Fruit fly (Drosophila melanogaster) whole organism, embryonic: ENCODE data around the gene Tomosyn.
A peak's percentile ranks its signal among the peaks of the same experiment; 100 is the strongest.

ENCODE experiments used
- Asciz ChIP-seq: fragments of 200-800 bp; sonication (Bioruptor generic); optimal IDR thresholded peaks from 2 replicates; lab custom pipeline; 2017; ENCODE audit warnings: missing biosample characterization, mild to moderate bottlenecking, missing genetic modification characterization, missing genetic modification reagents
- BtbVII ChIP-seq: fragments of 200-800 bp; sonication (Bioruptor generic); optimal IDR thresholded peaks from 3 replicates; lab custom pipeline; 2017; ENCODE audit warnings: missing biosample characterization, mild to moderate bottlenecking, missing genetic modification characterization
- C15 ChIP-seq: fragments of 200-800 bp; sonication (Bioruptor generic); IDR thresholded peaks from 3 replicates; pipeline ENCODE4 v1.3.6; 2022; ENCODE audit warnings: missing biosample characterization, missing genetic modification characterization
- CG10431 ChIP-seq: fragments of 200-800 bp; sonication (Bioruptor generic); optimal IDR thresholded peaks from 3 replicates; lab custom pipeline; 2018; ENCODE audit warnings: missing biosample characterization, mild to moderate bottlenecking, missing genetic modification characterization
- CG11247 ChIP-seq: fragments of 200-800 bp; sonication (Bioruptor generic); IDR thresholded peaks from 2 replicates; pipeline ENCODE4 v1.3.6; 2022; ENCODE audit warnings: missing biosample characterization, missing genetic modification characterization
- CG11504 ChIP-seq: fragments of 200-800 bp; sonication (Bioruptor generic); optimal IDR thresholded peaks from 3 replicates; lab custom pipeline; 2019; ENCODE audit warnings: missing biosample characterization, mild to moderate bottlenecking, missing genetic modification characterization, moderate library complexity
- CG11696 ChIP-seq: fragments of 200-800 bp; sonication (Bioruptor generic); IDR thresholded peaks from 2 replicates; pipeline ENCODE4 v1.3.6; 2022; ENCODE audit warnings: missing biosample characterization, missing genetic modification characterization
- CG12104 ChIP-seq: fragments of 200-800 bp; sonication (Bioruptor generic); optimal IDR thresholded peaks from 3 replicates; lab custom pipeline; 2016; ENCODE audit warnings: missing biosample characterization, missing genetic modification characterization
- CG13296 ChIP-seq: fragments of 200-800 bp; sonication (Bioruptor generic); optimal IDR thresholded peaks from 3 replicates; lab custom pipeline; 2018; ENCODE audit warnings: missing biosample characterization, mild to moderate bottlenecking, missing genetic modification characterization
- CG14965 ChIP-seq: fragments of 200-800 bp; sonication (Bioruptor generic); optimal IDR thresholded peaks from 2 replicates; lab custom pipeline; 2016; ENCODE audit warnings: missing biosample characterization, missing genetic modification characterization, borderline replicate concordance
- CG17829 ChIP-seq: fragments of 200-800 bp; optimal IDR thresholded peaks from 2 replicates; lab custom pipeline; 2019; ENCODE audit warnings: missing biosample characterization, mild to moderate bottlenecking, missing genetic modification characterization, moderate library complexity
- CG1832 ChIP-seq: fragments of 200-800 bp; sonication (Bioruptor generic); optimal IDR thresholded peaks from 2 replicates; lab custom pipeline; 2017; ENCODE audit warnings: missing biosample characterization, mild to moderate bottlenecking, missing genetic modification characterization, inconsistent platforms
- CG2678 ChIP-seq: fragments of 200-800 bp; sonication (Bioruptor generic); optimal IDR thresholded peaks from 3 replicates; lab custom pipeline; 2019; ENCODE audit warnings: missing biosample characterization, mild to moderate bottlenecking, missing genetic modification characterization, moderate library complexity
- CG3065 ChIP-seq: fragments of 200-800 bp; sonication (Bioruptor generic); optimal IDR thresholded peaks from 2 replicates; lab custom pipeline; 2016; ENCODE audit warnings: missing biosample characterization, missing genetic modification characterization
- CG31388 ChIP-seq: fragments of 200-800 bp; sonication (Bioruptor generic); optimal IDR thresholded peaks from 2 replicates; lab custom pipeline; 2016; ENCODE audit warnings: missing biosample characterization, missing genetic modification characterization
- CG42726 ChIP-seq: fragments of 200-800 bp; sonication (Bioruptor generic); IDR thresholded peaks from 2 replicates; pipeline ENCODE4 v1.3.6; 2022; ENCODE audit warnings: missing biosample characterization, missing genetic modification characterization; ENCODE audit not compliant: partially characterized antibody
- CG6683 ChIP-seq: fragments of 200-800 bp; sonication (Bioruptor generic); optimal IDR thresholded peaks from 2 replicates; lab custom pipeline; 2017; ENCODE audit warnings: missing biosample characterization, mild to moderate bottlenecking, missing genetic modification characterization, missing genetic modification reagents
- CG7372 ChIP-seq: fragments of 200-800 bp; sonication (Bioruptor generic); IDR thresholded peaks from 2 replicates; pipeline ENCODE4 v1.3.6; 2022; ENCODE audit warnings: missing biosample characterization, missing genetic modification characterization
- CG7928 ChIP-seq: fragments of 200-800 bp; sonication (Bioruptor generic); optimal IDR thresholded peaks from 2 replicates; lab custom pipeline; 2017; ENCODE audit warnings: missing biosample characterization, mild to moderate bottlenecking, missing genetic modification characterization
- CG8290 ChIP-seq, 3 experiments: fragments of 200-800 bp; sonication (Bioruptor generic); optimal IDR thresholded peaks; 2 replicates each; lab custom pipeline; 2016 to 2019; ENCODE audit warnings: missing biosample characterization in 3 of 3, missing genetic modification characterization in 3 of 3, mild to moderate bottlenecking in 2 of 3, moderate library complexity in 1 of 3
- CG8388 ChIP-seq: fragments of 200-800 bp; sonication (Bioruptor generic); optimal IDR thresholded peaks from 2 replicates; lab custom pipeline; 2019; ENCODE audit warnings: missing biosample characterization, mild to moderate bottlenecking, missing genetic modification characterization, moderate library complexity
- CG9215 ChIP-seq: fragments of 200-800 bp; sonication (Bioruptor generic); IDR thresholded peaks from 2 replicates; pipeline ENCODE4 v1.3.6; 2022; ENCODE audit warnings: missing biosample characterization, missing genetic modification characterization
- Gug ChIP-seq: fragments of 200-800 bp; sonication (Bioruptor generic); IDR thresholded peaks from 4 replicates; pipeline ENCODE4 v1.3.6; 2022; ENCODE audit warnings: missing biosample characterization, missing genetic modification characterization
- HLH54F ChIP-seq: fragments of 200-800 bp; sonication (Bioruptor generic); optimal IDR thresholded peaks from 3 replicates; lab custom pipeline; 2016; ENCODE audit warnings: missing biosample characterization, missing genetic modification characterization
- MESR4 ChIP-seq: fragments of 200-800 bp; sonication (Bioruptor generic); optimal IDR thresholded peaks from 2 replicates; lab custom pipeline; 2018; ENCODE audit warnings: missing biosample characterization, mild to moderate bottlenecking, missing genetic modification characterization, moderate library complexity
- Nf-YA ChIP-seq: fragments of 200-800 bp; sonication (Bioruptor generic); IDR thresholded peaks from 2 replicates; pipeline ENCODE4 v1.3.6; 2022; ENCODE audit warnings: missing biosample characterization, missing genetic modification characterization
- Pdp1 ChIP-seq, 2 experiments: fragments of 200-800 bp; sonication (Bioruptor generic); optimal IDR thresholded peaks; 3 replicates each; lab custom pipeline; 2016; ENCODE audit warnings: missing biosample characterization in 2 of 2, missing genetic modification characterization in 2 of 2, mild to moderate bottlenecking in 1 of 2, moderate library complexity in 1 of 2
- Scr ChIP-seq: fragments of 200-800 bp; sonication (Bioruptor generic); IDR thresholded peaks from 2 replicates; pipeline ENCODE4 v1.3.6; 2022; ENCODE audit warnings: missing biosample characterization, missing genetic modification characterization; ENCODE audit not compliant: partially characterized antibody
- Side ChIP-seq: fragments of 200-800 bp; sonication (Bioruptor generic); optimal IDR thresholded peaks from 2 replicates; lab custom pipeline; 2016; ENCODE audit warnings: missing biosample characterization, missing genetic modification characterization
- Taf1 ChIP-seq: fragments of 200-800 bp; sonication (Bioruptor generic); IDR thresholded peaks from 2 replicates; pipeline ENCODE4 v1.3.6; 2022; ENCODE audit warnings: missing biosample characterization, missing genetic modification characterization
- Vsx1 ChIP-seq: fragments of 200-800 bp; sonication (Bioruptor generic); optimal IDR thresholded peaks from 2 replicates; lab custom pipeline; 2017; ENCODE audit warnings: missing biosample characterization, mild to moderate bottlenecking, missing genetic modification characterization, missing genetic modification reagents
- bowl ChIP-seq: fragments of 200-800 bp; sonication (Bioruptor generic); IDR thresholded peaks from 2 replicates; pipeline ENCODE4 v1.3.6; 2022; ENCODE audit warnings: missing biosample characterization, missing genetic modification characterization
- br ChIP-seq: fragments of >200 bp; optimal IDR thresholded peaks from 2 replicates; lab custom pipeline; 2017
- cad ChIP-seq: fragments of >200 bp; optimal IDR thresholded peaks from 2 replicates; lab custom pipeline; 2017; ENCODE audit warnings: missing biosample characterization, missing genetic modification characterization
- chinmo ChIP-seq: fragments of 200-800 bp; sonication (Bioruptor generic); IDR thresholded peaks from 4 replicates; pipeline ENCODE4 v1.3.6; 2022; ENCODE audit warnings: missing biosample characterization, missing genetic modification characterization; ENCODE audit not compliant: partially characterized antibody
- dmrt11E ChIP-seq: fragments of 200-800 bp; sonication (Bioruptor generic); optimal IDR thresholded peaks from 3 replicates; lab custom pipeline; 2018; ENCODE audit warnings: missing biosample characterization, mild to moderate bottlenecking, missing genetic modification characterization, moderate library complexity
- dmrt99B ChIP-seq: fragments of 200-800 bp; sonication (Bioruptor generic); optimal IDR thresholded peaks from 2 replicates; lab custom pipeline; 2018; ENCODE audit warnings: missing biosample characterization, mild to moderate bottlenecking, missing genetic modification characterization, moderate library complexity
- fru ChIP-seq: fragments of >200 bp; optimal IDR thresholded peaks from 2 replicates; lab custom pipeline; 2017
- jing ChIP-seq: fragments of 200-800 bp; sonication (Bioruptor generic); optimal IDR thresholded peaks from 2 replicates; lab custom pipeline; 2018; ENCODE audit warnings: missing biosample characterization, mild to moderate bottlenecking, missing genetic modification characterization
- jumu ChIP-seq: fragments of 200-800 bp; sonication (Bioruptor generic); optimal IDR thresholded peaks from 3 replicates; lab custom pipeline; 2016; ENCODE audit warnings: missing biosample characterization, missing genetic modification characterization
- mam ChIP-seq: fragments of 200-800 bp; sonication (Bioruptor generic); optimal IDR thresholded peaks from 3 replicates; lab custom pipeline; 2016; ENCODE audit warnings: missing biosample characterization, missing genetic modification characterization
- mirr ChIP-seq: fragments of 200-800 bp; sonication (Bioruptor generic); optimal IDR thresholded peaks from 3 replicates; lab custom pipeline; 2018; ENCODE audit warnings: missing biosample characterization, mild to moderate bottlenecking, missing genetic modification characterization
- mld ChIP-seq: fragments of 200-800 bp; sonication (Bioruptor generic); IDR thresholded peaks from 3 replicates; pipeline ENCODE4 v1.3.6; 2022; ENCODE audit warnings: missing biosample characterization, missing genetic modification characterization; ENCODE audit not compliant: partially characterized antibody
- pros ChIP-seq: fragments of 200-800 bp; sonication (Bioruptor generic); optimal IDR thresholded peaks from 3 replicates; lab custom pipeline; 2019; ENCODE audit warnings: missing biosample characterization, mild to moderate bottlenecking, missing genetic modification characterization, moderate library complexity
- pum ChIP-seq: fragments of 200-800 bp; sonication (Bioruptor generic); optimal IDR thresholded peaks from 2 replicates; lab custom pipeline; 2016; ENCODE audit warnings: missing biosample characterization, missing genetic modification characterization
- row ChIP-seq: fragments of 200-800 bp; sonication (Bioruptor generic); IDR thresholded peaks from 3 replicates; pipeline ENCODE4 v1.3.6; 2022; ENCODE audit warnings: missing biosample characterization, missing genetic modification characterization
- salm ChIP-seq: fragments of 200-800 bp; sonication (Bioruptor generic); optimal IDR thresholded peaks from 2 replicates; lab custom pipeline; 2018; ENCODE audit warnings: missing biosample characterization, mild to moderate bottlenecking, missing genetic modification characterization
- tio ChIP-seq: fragments of 200-800 bp; sonication (Bioruptor generic); optimal IDR thresholded peaks from 2 replicates; lab custom pipeline; 2017; ENCODE audit warnings: missing biosample characterization, missing genetic modification characterization, inconsistent platforms
- usp ChIP-seq: fragments of >200 bp; optimal IDR thresholded peaks from 2 replicates; lab custom pipeline; 2017; ENCODE audit warnings: missing biosample characterization, missing genetic modification characterization
- yki ChIP-seq: fragments of >200 bp; optimal IDR thresholded peaks from 3 replicates; lab custom pipeline; 2018
- zen ChIP-seq: fragments of 200-800 bp; sonication (Bioruptor generic); optimal IDR thresholded peaks from 3 replicates; lab custom pipeline; 2018; ENCODE audit warnings: missing biosample characterization, mild to moderate bottlenecking, missing genetic modification characterization, moderate library complexity

Tomosyn gene

dm6 chrX:12629564-12629963 is 1.8 kb upstream of the Tomosyn start, which contains the start of the genes Aven and CG2540 (continued):
- peak; percentile 67 for TF ChIP-seq Vsx1 (GFP tag; lab: Kevin White, UChicago)
- peak; percentile 67 for TF ChIP-seq Asciz (GFP tag; lab: Kevin White, UChicago)
- TF ChIP-seq CG13296 (GFP tag; lab: Kevin White, UChicago) = peak; percentile 90
- peak; percentile 92 for TF ChIP-seq CG17829 (tag; lab: Kevin White, UChicago)
- TF ChIP-seq row (GFP tag; lab: Robert Waterston, UW) = peak; percentile 90
- TF ChIP-seq yki (lab: Kevin White, UChicago) = no peak
- peak; percentile 80 for TF ChIP-seq CG12104 (GFP tag; lab: Kevin White, UChicago)
- TF ChIP-seq CG42726 (GFP tag; lab: Robert Waterston, UW) = no peak
- peak; percentile 86 for TF ChIP-seq dmrt99B
- TF ChIP-seq jumu (GFP tag; lab: Kevin White, UChicago) = no peak
- peak; percentile 59 for TF ChIP-seq CG7372 (GFP tag; lab: Robert Waterston, UW)
- 0 out of 2 replicates have a peak, but pooled peaks have one; percentile 13 for TF ChIP-seq Scr
- TF ChIP-seq CG8388 (GFP tag; lab: Kevin White, UChicago) = peak; percentile 80
- TF ChIP-seq CG11504 (tag; lab: Kevin White, UChicago) = peak; percentile 89
- peak; percentile 75 for TF ChIP-seq CG6683
- TF ChIP-seq C15 (GFP tag; lab: Robert Waterston, UW) = no peak
- TF ChIP-seq Taf1 (GFP tag; lab: Robert Waterston, UW) = peak; percentile 19; the same call in 1 of the 2 replicates
- peak; percentile 28 for TF ChIP-seq CG31388 (GFP tag; lab: Kevin White, UChicago)
- TF ChIP-seq CG11696 (GFP tag; lab: Robert Waterston, UW) = 0 out of 2 replicates have a peak, but pooled peaks have one; percentile 23
- peak; percentile 84 for TF ChIP-seq BtbVII (GFP tag; lab: Kevin White, UChicago)
- TF ChIP-seq pum (GFP tag; lab: Kevin White, UChicago) = no peak
- peak; percentile 32 for TF ChIP-seq pros (GFP tag; lab: Kevin White, UChicago)
- TF ChIP-seq Nf-YA (GFP tag; lab: Robert Waterston, UW) = no peak
- 0 out of 4 replicates have a peak, but pooled peaks have one; percentile 8 for TF ChIP-seq Gug (GFP tag; lab: Robert Waterston, UW)
- no peak for TF ChIP-seq CG3065
- TF ChIP-seq CG9215 (GFP tag; lab: Robert Waterston, UW) = peak; percentile 49
- peak; percentile 75 for TF ChIP-seq salm
- TF ChIP-seq jing (GFP tag; lab: Kevin White, UChicago) = no peak
- TF ChIP-seq mld (GFP tag; lab: Robert Waterston, UW) = no peak
- no peak for TF ChIP-seq chinmo (GFP tag; lab: Robert Waterston, UW)
- peak; percentile 85 for TF ChIP-seq dmrt11E
- TF ChIP-seq CG11247 (GFP tag; lab: Robert Waterston, UW) = peak; percentile 30; the same call in 1 of the 2 replicates
- no peak for TF ChIP-seq cad (GFP tag; lab: Kevin White, UChicago)
- TF ChIP-seq CG1832 = no peak
- no peak for TF ChIP-seq usp (GFP tag; lab: Kevin White, UChicago)
- TF ChIP-seq bowl (GFP tag; lab: Robert Waterston, UW) = no peak
- TF ChIP-seq CG7928 = peak; percentile 42
- no peak for TF ChIP-seq MESR4 (GFP tag; lab: Kevin White, UChicago)
- TF ChIP-seq Pdp1 (GFP tag; optimal IDR thresholded peaks at IDR 0.05; lab: Kevin White, UChicago) = peak in 1 of 2 experiments; percentile 15
- TF ChIP-seq CG2678 (tag; lab: Kevin White, UChicago) = peak; percentile 92
- no peak for TF ChIP-seq fru (lab: Kevin White, UChicago)
- no peak for TF ChIP-seq br (lab: Kevin White, UChicago)
- peak; percentile 39 for TF ChIP-seq CG8290 (GFP tag; optimal IDR thresholded peaks at IDR 0.05; lab: Kevin White, UChicago)
- peak in 1 of 2 experiments; percentile 16 for TF ChIP-seq CG8290 (tag; optimal IDR thresholded peaks at IDR 0.05; lab: Kevin White, UChicago)
- TF ChIP-seq mirr (GFP tag; lab: Kevin White, UChicago) = peak; percentile 32
- TF ChIP-seq tio (GFP tag; lab: Kevin White, UChicago) = peak; percentile 32
- TF ChIP-seq zen (tag; lab: Kevin White, UChicago) = peak; percentile 81
- TF ChIP-seq Side (GFP tag; lab: Kevin White, UChicago) = no peak
- peak; percentile 56 for TF ChIP-seq CG10431
- TF ChIP-seq HLH54F = no peak
- TF ChIP-seq mam (GFP tag; lab: Kevin White, UChicago) = no peak
- TF ChIP-seq CG14965 (GFP tag; lab: Kevin White, UChicago) = no peak
